Fruit fly (Drosophila melanogaster) whole organism, embryonic: ENCODE measurements around the gene ago.

Experiments used
- Blimp-1 ChIP-seq: fragments of 200-800 bp; sonication (Bioruptor generic); optimal IDR thresholded peaks from 3 replicates; lab custom pipeline; 2018; ENCODE audit warnings: missing biosample characterization, missing genetic modification characterization, mild to moderate bottlenecking, moderate library complexity, missing genetic modification reagents
- BtbVII ChIP-seq: fragments of 200-800 bp; sonication (Bioruptor generic); optimal IDR thresholded peaks from 3 replicates; lab custom pipeline; 2017; ENCODE audit warnings: missing biosample characterization, mild to moderate bottlenecking, missing genetic modification characterization
- C15 ChIP-seq: fragments of 200-800 bp; sonication (Bioruptor generic); IDR thresholded peaks from 3 replicates; pipeline ENCODE4 v1.3.6; 2022; ENCODE audit warnings: missing biosample characterization, missing genetic modification characterization
- CG10366 ChIP-seq: fragments of 200-800 bp; sonication (Bioruptor generic); IDR thresholded peaks from 2 replicates; pipeline ENCODE4 v1.3.6; 2022; ENCODE audit warnings: missing biosample characterization, missing genetic modification characterization
- CG11398 ChIP-seq: fragments of 200-800 bp; sonication (Bioruptor generic); optimal IDR thresholded peaks from 2 replicates; lab custom pipeline; 2016; ENCODE audit warnings: missing biosample characterization, missing genetic modification characterization
- CG12104 ChIP-seq: fragments of 200-800 bp; sonication (Bioruptor generic); optimal IDR thresholded peaks from 3 replicates; lab custom pipeline; 2016; ENCODE audit warnings: missing biosample characterization, missing genetic modification characterization
- CG12391 ChIP-seq: fragments of 200-800 bp; sonication (Bioruptor generic); optimal IDR thresholded peaks from 3 replicates; lab custom pipeline; 2018; ENCODE audit warnings: missing biosample characterization, mild to moderate bottlenecking, missing genetic modification characterization, moderate library complexity
- CG13287 ChIP-seq: fragments of 200-800 bp; sonication (Bioruptor generic); IDR thresholded peaks from 2 replicates; pipeline ENCODE4 v1.3.6; 2022; ENCODE audit warnings: missing biosample characterization, missing genetic modification characterization; ENCODE audit not compliant: partially characterized antibody
- CG15514 ChIP-seq: fragments of 200-800 bp; sonication (Bioruptor generic); optimal IDR thresholded peaks from 3 replicates; lab custom pipeline; 2017; ENCODE audit warnings: missing biosample characterization, missing genetic modification characterization, mild to moderate bottlenecking, moderate library complexity, missing genetic modification reagents
- CG15696 ChIP-seq: fragments of 200-800 bp; sonication (Bioruptor generic); optimal IDR thresholded peaks from 2 replicates; lab custom pipeline; 2019; ENCODE audit warnings: missing biosample characterization, mild to moderate bottlenecking, missing genetic modification characterization, moderate library complexity
- CG18476 ChIP-seq: fragments of 200-800 bp; sonication (Bioruptor generic); optimal IDR thresholded peaks from 2 replicates; lab custom pipeline; 2016; ENCODE audit warnings: missing biosample characterization, mild to moderate bottlenecking, missing genetic modification characterization
- CG18619 ChIP-seq: fragments of 200-800 bp; sonication (Bioruptor generic); optimal IDR thresholded peaks from 3 replicates; lab custom pipeline; 2017; ENCODE audit warnings: missing biosample characterization, mild to moderate bottlenecking, missing genetic modification characterization
- CG34224 ChIP-seq: fragments of 200-800 bp; sonication (Bioruptor generic); IDR thresholded peaks from 3 replicates; pipeline ENCODE4 v1.3.6; 2022; ENCODE audit warnings: missing biosample characterization, missing genetic modification characterization; ENCODE audit not compliant: partially characterized antibody
- CG42726 ChIP-seq: fragments of 200-800 bp; sonication (Bioruptor generic); IDR thresholded peaks from 2 replicates; pipeline ENCODE4 v1.3.6; 2022; ENCODE audit warnings: missing biosample characterization, missing genetic modification characterization; ENCODE audit not compliant: partially characterized antibody
- CG43689 ChIP-seq: fragments of 200-800 bp; sonication (Bioruptor generic); IDR thresholded peaks from 2 replicates; pipeline ENCODE4 v1.3.6; 2022; ENCODE audit warnings: missing biosample characterization, missing genetic modification characterization
- CG4617 ChIP-seq: fragments of 200-800 bp; sonication (Bioruptor generic); optimal IDR thresholded peaks from 3 replicates; lab custom pipeline; 2016; ENCODE audit warnings: missing biosample characterization, missing genetic modification characterization, borderline replicate concordance
- CG6765 ChIP-seq: fragments of 200-800 bp; sonication (Bioruptor generic); optimal IDR thresholded peaks from 3 replicates; lab custom pipeline; 2017; ENCODE audit warnings: missing biosample characterization, mild to moderate bottlenecking, missing genetic modification characterization
- CG8290 ChIP-seq, 3 experiments: fragments of 200-800 bp; sonication (Bioruptor generic); optimal IDR thresholded peaks; 2 replicates each; lab custom pipeline; 2016 to 2019; ENCODE audit warnings: missing biosample characterization in 3 of 3, missing genetic modification characterization in 3 of 3, mild to moderate bottlenecking in 2 of 3, moderate library complexity in 1 of 3
- CG8944 ChIP-seq: fragments of 200-800 bp; sonication (Bioruptor generic); optimal IDR thresholded peaks from 3 replicates; lab custom pipeline; 2016; ENCODE audit warnings: missing biosample characterization, missing genetic modification characterization
- D ChIP-seq, 2 experiments: fragments of 200-800 bp in 1 of 2; fragments of >200 bp in 1 of 2; sonication (Bioruptor generic) in 1 of 2; optimal IDR thresholded peaks; 2 replicates in 1 of 2; 3 replicates in 1 of 2; lab custom pipeline; 2017; ENCODE audit warnings: mild to moderate bottlenecking in 1 of 2, missing biosample characterization in 1 of 2, missing genetic modification characterization in 1 of 2, missing genetic modification reagents in 1 of 2
- E2f2 ChIP-seq: fragments of 200-800 bp; sonication (Bioruptor generic); IDR thresholded peaks from 2 replicates; pipeline ENCODE4 v1.3.6; 2022; ENCODE audit warnings: missing biosample characterization, missing genetic modification characterization
- HmgD ChIP-seq: fragments of 200-800 bp; sonication (Bioruptor generic); optimal IDR thresholded peaks from 3 replicates; lab custom pipeline; 2016; ENCODE audit warnings: missing biosample characterization, missing genetic modification characterization
- MBD-R2 ChIP-seq: fragments of 200-800 bp; sonication (Bioruptor generic); IDR thresholded peaks from 2 replicates; pipeline ENCODE4 v1.3.6; 2022; ENCODE audit warnings: missing biosample characterization, missing genetic modification characterization
- NfI ChIP-seq: fragments of 200-800 bp; sonication (Bioruptor generic); optimal IDR thresholded peaks from 3 replicates; lab custom pipeline; 2018; ENCODE audit warnings: missing biosample characterization, mild to moderate bottlenecking, missing genetic modification characterization, moderate library complexity
- Rfx ChIP-seq: fragments of 200-800 bp; sonication (Bioruptor generic); IDR thresholded peaks from 2 replicates; pipeline ENCODE4 v1.3.6; 2022; ENCODE audit warnings: missing biosample characterization, missing genetic modification characterization
- Scr ChIP-seq: fragments of 200-800 bp; sonication (Bioruptor generic); IDR thresholded peaks from 2 replicates; pipeline ENCODE4 v1.3.6; 2022; ENCODE audit warnings: missing biosample characterization, missing genetic modification characterization; ENCODE audit not compliant: partially characterized antibody
- Xbp1 ChIP-seq: fragments of 200-800 bp; sonication (Bioruptor generic); optimal IDR thresholded peaks from 3 replicates; lab custom pipeline; 2016; ENCODE audit warnings: missing biosample characterization, mild to moderate bottlenecking, missing genetic modification characterization
- btn ChIP-seq: fragments of 200-800 bp; sonication (Bioruptor generic); optimal IDR thresholded peaks from 2 replicates; lab custom pipeline; 2016; ENCODE audit warnings: missing biosample characterization, missing genetic modification characterization
- dm ChIP-seq: fragments of 200-800 bp; sonication (Bioruptor generic); optimal IDR thresholded peaks from 3 replicates; lab custom pipeline; 2016; ENCODE audit warnings: missing biosample characterization, missing genetic modification characterization
- ems ChIP-seq: fragments of 200-800 bp; sonication (Bioruptor generic); optimal IDR thresholded peaks from 3 replicates; lab custom pipeline; 2016; ENCODE audit warnings: missing biosample characterization, missing genetic modification characterization
- esg ChIP-seq: fragments of 200-800 bp; sonication (Bioruptor generic); conservative IDR thresholded peaks from 2 replicates; pipeline ENCODE4 v1.3.6; 2022; ENCODE audit warnings: missing biosample characterization, missing genetic modification characterization
- exex ChIP-seq: fragments of 200-800 bp; sonication (Bioruptor generic); optimal IDR thresholded peaks from 4 replicates; lab custom pipeline; 2018; ENCODE audit warnings: missing biosample characterization, mild to moderate bottlenecking, missing genetic modification characterization, moderate library complexity
- fd102C ChIP-seq: fragments of 200-800 bp; sonication (Bioruptor generic); optimal IDR thresholded peaks from 2 replicates; lab custom pipeline; 2018; ENCODE audit warnings: missing biosample characterization, mild to moderate bottlenecking, missing genetic modification characterization, moderate library complexity
- gfzf ChIP-seq: fragments of 200-800 bp; sonication (Bioruptor generic); optimal IDR thresholded peaks from 2 replicates; lab custom pipeline; 2016; ENCODE audit warnings: missing biosample characterization, mild to moderate bottlenecking, missing genetic modification characterization, moderate library complexity
- ham ChIP-seq: fragments of 200-800 bp; sonication (Bioruptor generic); IDR thresholded peaks from 2 replicates; pipeline ENCODE4 v1.3.6; 2022; ENCODE audit warnings: missing biosample characterization, missing genetic modification characterization
- hkb ChIP-seq, 2 experiments: fragments of 200-800 bp in 1 of 2; fragments of >200 bp in 1 of 2; sonication (Bioruptor generic) in 1 of 2; IDR thresholded peaks in 1 of 2; optimal IDR thresholded peaks in 1 of 2; 2 replicates each; pipeline versions ENCODE4 v1.3.6 to Lab custom; 2017 to 2022; ENCODE audit warnings: missing biosample characterization in 1 of 2, missing genetic modification characterization in 1 of 2
- hth ChIP-seq: fragments of >200 bp; optimal IDR thresholded peaks from 2 replicates; lab custom pipeline; 2017; ENCODE audit warnings: inconsistent platforms
- mam ChIP-seq: fragments of 200-800 bp; sonication (Bioruptor generic); optimal IDR thresholded peaks from 3 replicates; lab custom pipeline; 2016; ENCODE audit warnings: missing biosample characterization, missing genetic modification characterization
- nerfin-1 ChIP-seq: fragments of 200-800 bp; sonication (Bioruptor generic); optimal IDR thresholded peaks from 3 replicates; lab custom pipeline; 2019; ENCODE audit warnings: missing biosample characterization, mild to moderate bottlenecking, missing genetic modification characterization, moderate library complexity
- nerfin-2 ChIP-seq: fragments of 200-800 bp; sonication (Bioruptor generic); IDR thresholded peaks from 2 replicates; pipeline ENCODE4 v1.3.6; 2022; ENCODE audit warnings: missing biosample characterization, missing genetic modification characterization; ENCODE audit not compliant: partially characterized antibody
- slbo ChIP-seq: fragments of 200-800 bp; sonication (Bioruptor generic); IDR thresholded peaks from 2 replicates; pipeline ENCODE4 v1.3.6; 2022; ENCODE audit warnings: missing biosample characterization, missing genetic modification characterization
- sug ChIP-seq: fragments of 200-800 bp; optimal IDR thresholded peaks from 2 replicates; lab custom pipeline; 2019; ENCODE audit warnings: missing biosample characterization, mild to moderate bottlenecking, missing genetic modification characterization, moderate library complexity
- tio ChIP-seq: fragments of 200-800 bp; sonication (Bioruptor generic); optimal IDR thresholded peaks from 2 replicates; lab custom pipeline; 2017; ENCODE audit warnings: missing biosample characterization, missing genetic modification characterization, inconsistent platforms
- trem ChIP-seq: fragments of 200-800 bp; optimal IDR thresholded peaks from 3 replicates; lab custom pipeline; 2019; ENCODE audit warnings: missing biosample characterization, mild to moderate bottlenecking, missing genetic modification characterization, moderate library complexity
- tx ChIP-seq: fragments of 200-800 bp; sonication (Bioruptor generic); optimal IDR thresholded peaks from 2 replicates; lab custom pipeline; 2016; ENCODE audit warnings: missing biosample characterization, missing genetic modification characterization
- unc-4 ChIP-seq: fragments of 200-800 bp; sonication (Bioruptor generic); IDR thresholded peaks from 2 replicates; pipeline ENCODE4 v1.3.6; 2022; ENCODE audit warnings: missing biosample characterization, missing genetic modification characterization; ENCODE audit not compliant: partially characterized antibody
- zen ChIP-seq: fragments of 200-800 bp; sonication (Bioruptor generic); optimal IDR thresholded peaks from 3 replicates; lab custom pipeline; 2018; ENCODE audit warnings: missing biosample characterization, mild to moderate bottlenecking, missing genetic modification characterization, moderate library complexity

The ago gene

dm6 chr3L:4292120-4292697 is 38.1 kb upstream of the ago start, which contains the start of the genes CG15012 and Fdx2:
CG15012 (minus strand) TSS chr3L:4292246.
Fdx2 (plus strand) TSS chr3L:4292482.
- TF ChIP-seq fd102C (GFP tag; lab: Kevin White, UChicago) (no peak), ems (GFP tag; lab: Kevin White, UChicago) (peak; percentile 45), mam (GFP tag; lab: Kevin White, UChicago) (peak; percentile 46), dm (GFP tag; lab: Kevin White, UChicago) (peak; percentile 71), unc-4 (GFP tag; lab: Robert Waterston, UW) (peak; percentile 29; the same call in 1 of the 2 replicates), CG8290 (GFP tag; optimal IDR thresholded peaks at IDR 0.05; lab: Kevin White, UChicago) (peak; percentile 23), CG8290 (tag; optimal IDR thresholded peaks at IDR 0.05; lab: Kevin White, UChicago) (peak in 1 of 2 experiments; percentile 41), tio (GFP tag; lab: Kevin White, UChicago) (no peak), Rfx (GFP tag; lab: Robert Waterston, UW) (0 out of 2 replicates have a peak, but pooled peaks have one; percentile 23), CG12391 (tag; lab: Kevin White, UChicago) (peak; percentile 57), ham (GFP tag; lab: Robert Waterston, UW) (no peak), CG15514 (GFP tag; lab: Kevin White, UChicago) (peak; percentile 86), CG43689 (GFP tag; lab: Robert Waterston, UW) (no peak), CG11398 (GFP tag; lab: Kevin White, UChicago) (no peak), CG10366 (GFP tag; lab: Robert Waterston, UW) (peak; percentile 44), CG6765 (GFP tag; lab: Kevin White, UChicago) (no peak), hth (lab: Kevin White, UChicago) (no peak), Blimp-1 (GFP tag; lab: Kevin White, UChicago) (peak; percentile 22), CG4617 (GFP tag; lab: Kevin White, UChicago) (peak; percentile 96), C15 (no peak), btn (GFP tag; lab: Kevin White, UChicago) (no peak), sug (tag; lab: Kevin White, UChicago) (peak; percentile 27), tx (peak; percentile 26), esg (GFP tag; lab: Robert Waterston, UW) (no peak), gfzf (GFP tag; lab: Kevin White, UChicago) (peak; percentile 95), trem (tag; lab: Kevin White, UChicago) (peak; percentile 80), CG15696 (tag; lab: Kevin White, UChicago) (peak; percentile 21), CG18619 (GFP tag; lab: Kevin White, UChicago) (no peak), CG18476 (GFP tag; lab: Kevin White, UChicago) (no peak), Xbp1 (GFP tag; lab: Kevin White, UChicago) (peak; percentile 42), CG8944 (peak; percentile 34), CG13287 (GFP tag; lab: Robert Waterston, UW) (peak; percentile 56; the same call in 1 of the 2 replicates), BtbVII (GFP tag; lab: Kevin White, UChicago) (no peak), hkb (optimal IDR thresholded peaks at IDR 0.05; lab: Kevin White, UChicago) (no peak), hkb (GFP tag; IDR thresholded peaks at IDR 0.05; lab: Robert Waterston, UW) (no peak), slbo (GFP tag; lab: Robert Waterston, UW) (peak; percentile 29; the same call in 1 of the 2 replicates), Scr (GFP tag; lab: Robert Waterston, UW) (peak; percentile 35; the same call in 1 of the 2 replicates), HmgD (GFP tag; lab: Kevin White, UChicago) (peak; percentile 17), D (optimal IDR thresholded peaks at IDR 0.05; lab: Kevin White, UChicago) (no peak), D (GFP tag; optimal IDR thresholded peaks at IDR 0.05; lab: Kevin White, UChicago) (no peak), E2f2 (GFP tag; lab: Robert Waterston, UW) (peak; percentile 54), NfI (GFP tag; lab: Kevin White, UChicago) (no peak), CG12104 (peak; percentile 10), CG34224 (GFP tag; lab: Robert Waterston, UW) (peak; percentile 53; the same call in 1 of the 3 replicates), MBD-R2 (GFP tag; lab: Robert Waterston, UW) (peak; percentile 92), nerfin-2 (GFP tag; lab: Robert Waterston, UW) (no peak), CG42726 (GFP tag; lab: Robert Waterston, UW) (no peak), exex (tag; lab: Kevin White, UChicago) (peak; percentile 19), zen (tag; lab: Kevin White, UChicago) (peak; percentile 61), nerfin-1 (tag; lab: Kevin White, UChicago) (peak; percentile 12)
